Worm (Caenorhabditis elegans): ENCODE data around the gene twk-33.

The twk-33 gene

DNA sequence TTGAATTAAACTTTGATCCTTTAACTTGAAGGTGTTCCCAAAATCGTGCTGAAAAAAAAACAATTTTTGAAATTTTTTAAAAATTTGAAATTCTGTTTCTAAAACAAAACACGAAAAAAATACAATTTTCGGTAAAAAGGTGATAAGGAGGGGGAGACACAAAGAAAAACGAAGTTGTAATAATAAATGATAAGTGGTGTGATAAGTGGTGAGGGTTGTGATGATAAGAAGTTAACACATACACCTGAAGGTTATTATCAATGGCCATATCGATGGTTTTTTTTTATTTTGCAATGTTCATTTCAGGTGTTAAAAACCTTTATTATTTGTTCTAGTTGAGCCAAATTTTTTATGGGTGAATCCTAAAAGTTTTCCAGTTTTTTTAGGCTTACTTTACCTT is at the start of gene twk-33:
twk-33 (minus strand) TSS at position 48 of the 400 bp plus-strand sequence.
- TF ChIP-seq pes-1 (GFP tag; IDR thresholded peaks at IDR 0.05) (no peak), tra-4 (tag; optimal IDR thresholded peaks at IDR 0.05) (no peak), ceh-13 (GFP tag; optimal IDR thresholded peaks at IDR 0.05) (no peak), ama-1 (optimal IDR thresholded peaks at IDR 0.05) (no peak), scrt-1 (GFP tag; IDR thresholded peaks at IDR 0.05) (no peak)

DNA sequence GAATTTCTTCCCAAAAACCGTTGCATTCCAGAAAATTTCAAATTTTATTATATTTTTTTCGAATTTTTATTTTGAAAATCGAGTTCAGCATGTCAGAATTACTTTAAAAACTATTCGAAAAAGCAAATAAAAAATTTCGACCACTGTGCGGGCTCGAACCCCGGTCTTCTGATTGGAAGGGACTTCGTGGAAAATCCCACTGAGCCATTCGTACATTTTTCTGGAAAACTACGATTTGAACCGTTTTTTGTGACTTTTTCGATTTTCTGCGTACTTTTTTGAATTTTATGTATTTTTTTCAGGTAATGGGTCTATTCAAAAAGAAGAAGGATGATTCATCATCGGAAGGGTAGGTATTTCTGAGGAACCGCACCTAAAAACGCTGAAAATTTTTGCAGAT is 41.4 kb upstream of the twk-33 start, which contains the start of gene pgp-9:
pgp-9 (plus strand) TSS at position 301 of the 400 bp plus-strand sequence.
- no peak for TF ChIP-seq ceh-13 (GFP tag; optimal IDR thresholded peaks at IDR 0.05)
- TF ChIP-seq aly-1 (tag; optimal IDR thresholded peaks at IDR 0.05), result no peak
- no peak for TF ChIP-seq tbx-11 (GFP tag; IDR thresholded peaks at IDR 0.05)
- TF ChIP-seq F13C5.2 (tag; optimal IDR thresholded peaks at IDR 0.05), result no peak
- TF ChIP-seq pes-1 (GFP tag; IDR thresholded peaks at IDR 0.05), result no peak
- TF ChIP-seq tbx-37 (GFP tag; conservative IDR thresholded peaks at IDR 0.05), result no peak
- no peak for TF ChIP-seq sea-1 (GFP tag; conservative IDR thresholded peaks at IDR 0.05)
- no peak for TF ChIP-seq hmg-4 (GFP tag; optimal IDR thresholded peaks at IDR 0.05)
- TF ChIP-seq tra-4 (tag; optimal IDR thresholded peaks at IDR 0.05), result no peak
- no peak for TF ChIP-seq ama-1 (optimal IDR thresholded peaks at IDR 0.05)
- TF ChIP-seq hmbx-1 (tag; optimal IDR thresholded peaks at IDR 0.05), result no peak
- TF ChIP-seq hnd-1 (tag; optimal IDR thresholded peaks at IDR 0.05), result no peak
- TF ChIP-seq ets-7 (tag; optimal IDR thresholded peaks at IDR 0.05), result no peak
- no peak for TF ChIP-seq ceh-36 (tag; optimal IDR thresholded peaks at IDR 0.05)

DNA sequence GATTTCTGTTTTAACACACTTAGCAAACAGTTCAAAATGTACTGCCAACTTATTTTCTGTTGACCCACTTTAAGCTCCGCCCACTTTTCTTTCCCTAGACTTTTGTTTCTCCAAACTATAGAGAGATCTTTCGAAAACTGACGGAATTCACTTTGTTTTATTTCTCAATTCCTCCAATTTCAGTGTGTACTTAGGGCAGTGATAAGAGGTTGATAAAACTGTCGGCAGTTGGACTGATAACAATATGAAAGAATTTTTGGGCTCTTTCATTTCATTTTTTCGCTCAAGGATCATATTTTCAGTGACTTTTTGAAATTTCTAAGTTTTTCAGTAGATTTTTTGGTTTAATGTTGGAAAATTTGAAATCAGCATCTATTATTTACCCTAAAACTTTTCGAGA is 40.8 kb upstream of the twk-33 start:
- no peak for TF ChIP-seq ceh-13 (GFP tag; optimal IDR thresholded peaks at IDR 0.05)
- TF ChIP-seq aly-1 (tag; optimal IDR thresholded peaks at IDR 0.05), result no peak
- TF ChIP-seq sea-1 (GFP tag; conservative IDR thresholded peaks at IDR 0.05), result no peak
- no peak for TF ChIP-seq ets-7 (tag; optimal IDR thresholded peaks at IDR 0.05)
- no peak for TF ChIP-seq hnd-1 (tag; optimal IDR thresholded peaks at IDR 0.05)
- TF ChIP-seq flt-1 (GFP tag; IDR thresholded peaks at IDR 0.05), result no peak
- no peak for TF ChIP-seq tbx-11 (GFP tag; IDR thresholded peaks at IDR 0.05)
- TF ChIP-seq hmg-4 (GFP tag; optimal IDR thresholded peaks at IDR 0.05), result no peak
- no peak for TF ChIP-seq ceh-36 (tag; optimal IDR thresholded peaks at IDR 0.05)
- TF ChIP-seq scrt-1 (GFP tag; IDR thresholded peaks at IDR 0.05), result no peak
- no peak for TF ChIP-seq tbx-37 (GFP tag; conservative IDR thresholded peaks at IDR 0.05)
- no peak for TF ChIP-seq tra-4 (tag; optimal IDR thresholded peaks at IDR 0.05)
- no peak for TF ChIP-seq F13C5.2 (tag; optimal IDR thresholded peaks at IDR 0.05)
- TF ChIP-seq pes-1 (GFP tag; IDR thresholded peaks at IDR 0.05), result no peak
- TF ChIP-seq ama-1 (optimal IDR thresholded peaks at IDR 0.05), result no peak
- TF ChIP-seq hmbx-1 (tag; optimal IDR thresholded peaks at IDR 0.05), result no peak
- TF ChIP-seq B0310.2 (tag; optimal IDR thresholded peaks at IDR 0.05), result no peak

DNA sequence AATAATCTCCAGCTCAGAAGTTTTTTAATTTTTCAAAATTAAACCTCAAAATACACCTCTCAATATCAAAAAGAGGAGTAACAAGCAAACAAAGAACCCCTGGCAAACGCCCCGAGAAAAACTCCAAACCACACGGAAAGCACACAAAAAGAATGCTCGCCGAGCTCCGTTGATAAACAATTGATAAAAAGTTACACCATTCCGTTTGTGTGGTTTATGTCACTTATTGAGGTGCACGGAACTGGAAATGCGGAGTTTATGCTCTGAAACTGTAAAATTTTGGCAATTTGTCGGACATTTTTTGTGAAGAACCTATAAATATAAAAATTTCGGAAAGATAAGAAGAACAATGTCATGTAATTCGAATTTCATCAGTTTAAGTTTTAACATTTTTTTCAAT is 38.2 kb upstream of the twk-33 start:
- no peak for TF ChIP-seq hmg-4 (GFP tag; optimal IDR thresholded peaks at IDR 0.05)
- TF ChIP-seq scrt-1 (GFP tag; IDR thresholded peaks at IDR 0.05), result no peak
- no peak for TF ChIP-seq aly-1 (tag; optimal IDR thresholded peaks at IDR 0.05)
- no peak for TF ChIP-seq pes-1 (GFP tag; IDR thresholded peaks at IDR 0.05)
- TF ChIP-seq tra-4 (tag; optimal IDR thresholded peaks at IDR 0.05), result no peak
- no peak for TF ChIP-seq B0310.2 (tag; optimal IDR thresholded peaks at IDR 0.05)
- no peak for TF ChIP-seq flt-1 (GFP tag; IDR thresholded peaks at IDR 0.05)
- TF ChIP-seq ceh-36 (tag; optimal IDR thresholded peaks at IDR 0.05), result no peak
- TF ChIP-seq ets-7 (tag; optimal IDR thresholded peaks at IDR 0.05), result no peak
- TF ChIP-seq F13C5.2 (tag; optimal IDR thresholded peaks at IDR 0.05), result no peak
- TF ChIP-seq tbx-37 (GFP tag; conservative IDR thresholded peaks at IDR 0.05), result no peak
- no peak for TF ChIP-seq ama-1 (optimal IDR thresholded peaks at IDR 0.05)
- no peak for TF ChIP-seq hmbx-1 (tag; optimal IDR thresholded peaks at IDR 0.05)
- TF ChIP-seq hnd-1 (tag; optimal IDR thresholded peaks at IDR 0.05), result no peak
- TF ChIP-seq tbx-11 (GFP tag; IDR thresholded peaks at IDR 0.05), result no peak
- TF ChIP-seq ceh-13 (GFP tag; optimal IDR thresholded peaks at IDR 0.05), result no peak
- TF ChIP-seq sea-1 (GFP tag; conservative IDR thresholded peaks at IDR 0.05), result no peak

DNA sequence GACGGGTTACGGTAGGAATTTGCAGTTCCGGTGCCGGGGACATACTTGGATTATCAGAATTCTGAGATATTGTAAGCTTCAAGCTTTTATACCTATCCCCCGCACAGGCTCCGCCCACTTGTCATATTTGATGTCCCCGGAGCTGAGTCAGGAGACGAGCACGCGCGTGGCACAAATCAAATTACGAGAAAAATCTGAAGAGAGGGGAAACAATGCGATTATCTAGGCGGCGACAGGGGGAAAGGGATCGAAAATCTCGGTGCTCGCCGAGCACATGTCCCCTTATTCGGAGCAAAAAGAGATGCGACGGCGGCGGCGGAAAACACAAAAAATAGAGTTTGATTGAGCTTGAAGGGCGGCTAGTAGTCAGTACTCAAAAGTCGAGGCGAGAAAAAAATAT is 35.0 kb upstream of the twk-33 start, which contains the start of gene R12G8.1:
R12G8.1 (minus strand) TSS at position 63 of the 400 bp plus-strand sequence.
- TF ChIP-seq flt-1 (GFP tag; IDR thresholded peaks at IDR 0.05) (no peak), tbx-37 (GFP tag; conservative IDR thresholded peaks at IDR 0.05) (no peak), B0310.2 (tag; optimal IDR thresholded peaks at IDR 0.05) (no peak), ceh-13 (GFP tag; optimal IDR thresholded peaks at IDR 0.05) (no peak), ama-1 (optimal IDR thresholded peaks at IDR 0.05) (no peak), sea-1 (GFP tag; conservative IDR thresholded peaks at IDR 0.05) (no peak), tra-4 (tag; optimal IDR thresholded peaks at IDR 0.05) (no peak), ceh-36 (tag; optimal IDR thresholded peaks at IDR 0.05) (no peak), hmg-4 (GFP tag; optimal IDR thresholded peaks at IDR 0.05) (no peak), scrt-1 (GFP tag; IDR thresholded peaks at IDR 0.05) (no peak), hmbx-1 (tag; optimal IDR thresholded peaks at IDR 0.05) (no peak), hnd-1 (tag; optimal IDR thresholded peaks at IDR 0.05) (no peak), aly-1 (tag; optimal IDR thresholded peaks at IDR 0.05) (no peak), pes-1 (GFP tag; IDR thresholded peaks at IDR 0.05) (no peak), F13C5.2 (tag; optimal IDR thresholded peaks at IDR 0.05) (no peak), tbx-11 (GFP tag; IDR thresholded peaks at IDR 0.05) (no peak)

DNA sequence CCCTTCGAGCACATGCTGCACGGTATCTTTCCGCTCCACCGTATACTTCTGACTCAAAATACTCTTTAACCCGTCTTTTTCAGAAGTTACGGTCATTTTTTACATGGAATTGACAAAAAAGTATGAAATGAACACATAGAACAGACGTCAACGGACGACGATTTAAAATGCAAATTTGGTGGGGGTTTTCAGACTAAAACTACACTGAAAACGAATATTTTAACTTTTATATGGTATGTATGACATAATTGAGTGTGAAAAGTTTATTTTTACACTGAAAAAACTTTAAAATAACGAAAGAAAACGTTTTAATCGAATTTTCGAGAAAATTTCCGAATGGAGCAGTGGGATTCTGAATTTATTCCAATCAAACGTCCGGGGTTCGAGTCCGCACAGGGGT is 32.8 kb upstream of the twk-33 start, which contains the start of gene twk-36:
twk-36 (minus strand) TSS at position 101 of the 400 bp plus-strand sequence.
- TF ChIP-seq ceh-13 (GFP tag; optimal IDR thresholded peaks at IDR 0.05) (no peak), ama-1 (optimal IDR thresholded peaks at IDR 0.05) (no peak), hnd-1 (tag; optimal IDR thresholded peaks at IDR 0.05) (no peak), ceh-36 (tag; optimal IDR thresholded peaks at IDR 0.05) (no peak), hmbx-1 (tag; optimal IDR thresholded peaks at IDR 0.05) (no peak), pes-1 (GFP tag; IDR thresholded peaks at IDR 0.05) (no peak), scrt-1 (GFP tag; IDR thresholded peaks at IDR 0.05) (no peak), hmg-4 (GFP tag; optimal IDR thresholded peaks at IDR 0.05) (no peak), tbx-11 (GFP tag; IDR thresholded peaks at IDR 0.05) (no peak), tra-4 (tag; optimal IDR thresholded peaks at IDR 0.05) (no peak), ets-7 (tag; optimal IDR thresholded peaks at IDR 0.05) (no peak), flt-1 (GFP tag; IDR thresholded peaks at IDR 0.05) (no peak), tbx-37 (GFP tag; conservative IDR thresholded peaks at IDR 0.05) (no peak)

DNA sequence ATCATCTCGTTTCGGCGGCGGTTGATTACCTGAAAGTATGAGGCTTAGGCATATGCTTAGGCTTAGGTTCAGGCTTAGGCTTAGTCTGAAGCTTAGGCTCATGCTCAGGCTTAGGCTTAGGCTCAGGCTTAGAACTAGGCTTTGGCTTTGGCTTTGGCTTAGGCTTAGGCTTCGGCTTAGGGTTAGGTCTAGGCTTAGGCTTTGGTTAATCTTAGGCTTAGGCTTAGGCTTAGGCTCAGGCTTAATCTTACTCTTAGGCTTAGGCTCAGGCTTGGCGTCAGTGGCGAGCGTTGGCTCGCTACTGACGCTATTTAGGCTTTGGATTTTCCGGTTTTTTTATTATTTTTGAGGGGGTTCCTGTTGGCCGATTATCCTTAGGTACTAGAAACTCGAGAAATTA is 29.6 kb upstream of the twk-33 start:
- no peak for TF ChIP-seq ama-1 (optimal IDR thresholded peaks at IDR 0.05)
- no peak for TF ChIP-seq F13C5.2 (tag; optimal IDR thresholded peaks at IDR 0.05)
- TF ChIP-seq flt-1 (GFP tag; IDR thresholded peaks at IDR 0.05), result no peak
- TF ChIP-seq ceh-36 (tag; optimal IDR thresholded peaks at IDR 0.05), result peak; percentile 71

All from whole organism, early embryonic.